Worm (Caenorhabditis elegans) whole organism, young adult: Measurements from ENCODE around the gene arx-6.

Experiments
- B0336.3 ChIP-seq: fragments of 200-800 bp; sonication (Bioruptor generic); IDR thresholded peaks from 2 replicates; pipeline ENCODE4 v1.3.6; 2022; ENCODE audit warnings: missing genetic modification characterization, missing compliant biosample characterization
- F57A8.1 ChIP-seq: fragments of 200-800 bp; sonication (Bioruptor generic); optimal IDR thresholded peaks from 2 replicates; lab custom pipeline; 2018; ENCODE audit warnings: mild to moderate bottlenecking, missing genetic modification characterization, moderate library complexity, missing compliant biosample characterization
- K12H6.12 ChIP-seq: fragments of 200-800 bp; sonication (Bioruptor generic); optimal IDR thresholded peaks from 2 replicates; lab custom pipeline; 2018; ENCODE audit warnings: mild to moderate bottlenecking, missing genetic modification characterization, missing compliant biosample characterization
- T07F8.4 ChIP-seq: sonication (generic microtip); optimal IDR thresholded peaks from 2 replicates; lab custom pipeline; 2016; ENCODE audit warnings: mild to moderate bottlenecking, missing genetic modification characterization, moderate library complexity, missing compliant biosample characterization
- Y67H2A.10 ChIP-seq: fragments of 200-800 bp; sonication (Bioruptor generic); conservative IDR thresholded peaks from 2 replicates; pipeline ENCODE4 v1.3.6; 2022; ENCODE audit warnings: missing genetic modification reagents, missing genetic modification characterization, missing compliant biosample characterization
- attf-3 ChIP-seq: fragments of 200-800 bp; sonication (Bioruptor generic); conservative IDR thresholded peaks from 2 replicates; pipeline ENCODE4 v1.3.6; 2022; ENCODE audit warnings: missing genetic modification reagents, missing genetic modification characterization, missing compliant biosample characterization
- bed-2 ChIP-seq: fragments of 200-800 bp; sonication (Bioruptor generic); IDR thresholded peaks from 2 replicates; pipeline ENCODE4 v1.3.6; 2022; ENCODE audit warnings: missing genetic modification reagents, missing genetic modification characterization, missing compliant biosample characterization
- cebp-1 ChIP-seq, 2 experiments: fragments of 200-800 bp in 1 of 2; sonication (Bioruptor generic) in 1 of 2; sonication (generic microtip) in 1 of 2; IDR thresholded peaks in 1 of 2; optimal IDR thresholded peaks in 1 of 2; 2 replicates each; pipeline versions ENCODE4 v1.3.6 to Lab custom; 2017 to 2022; ENCODE audit warnings: missing compliant biosample characterization in 2 of 2, missing genetic modification characterization in 2 of 2, mild to moderate bottlenecking in 1 of 2, missing genetic modification reagents in 1 of 2, moderate library complexity in 1 of 2
- ceh-91 ChIP-seq: fragments of 200-800 bp; sonication (Bioruptor generic); IDR thresholded peaks from 2 replicates; pipeline ENCODE4 v1.3.6; 2022; ENCODE audit warnings: missing genetic modification reagents, missing genetic modification characterization, missing compliant biosample characterization
- die-1 ChIP-seq: sonication (generic microtip); optimal IDR thresholded peaks from 2 replicates; lab custom pipeline; 2016; ENCODE audit warnings: missing genotype, mild to moderate bottlenecking, missing genetic modification characterization, missing compliant biosample characterization
- him-1 ChIP-seq: sonication (generic microtip); optimal IDR thresholded peaks from 2 replicates; lab custom pipeline; 2016; ENCODE audit warnings: missing genotype, missing genetic modification reagents, missing genetic modification characterization, missing compliant biosample characterization
- madf-10 ChIP-seq: sonication (generic microtip); optimal IDR thresholded peaks from 2 replicates; lab custom pipeline; 2016; ENCODE audit warnings: mild to moderate bottlenecking, missing genetic modification characterization, missing compliant biosample characterization
- rcor-1 ChIP-seq: fragments of 200-800 bp; sonication (Bioruptor generic); IDR thresholded peaks from 2 replicates; pipeline ENCODE4 v1.3.6; 2022; ENCODE audit warnings: missing genetic modification reagents, missing genetic modification characterization, missing compliant biosample characterization

ce11 chrIII:4887291-4887690 lies 8.8 kb downstream of the arx-6 start, which contains the start of gene clec-6:
- no peak for TF ChIP-seq attf-3 (GFP tag; lab: Robert Waterston, UW)
- no peak for TF ChIP-seq him-1
- TF ChIP-seq K12H6.12 (tag; lab: Kevin White, UChicago), result no peak
- no peak for TF ChIP-seq die-1 (tag; lab: Kevin White, UChicago)
- TF ChIP-seq Y67H2A.10 (GFP tag; lab: Robert Waterston, UW), result no peak
- TF ChIP-seq bed-2, result no peak
- TF ChIP-seq F57A8.1 (GFP tag; lab: Kevin White, UChicago), result no peak
- no peak for TF ChIP-seq B0336.3
- TF ChIP-seq madf-10, result no peak
- no peak for TF ChIP-seq ceh-91 (GFP tag; lab: Robert Waterston, UW)
- TF ChIP-seq cebp-1 (GFP tag; IDR thresholded peaks at IDR 0.05; lab: Robert Waterston, UW), result no peak
- no peak for TF ChIP-seq cebp-1 (tag; optimal IDR thresholded peaks at IDR 0.05; lab: Kevin White, UChicago)
- no peak for TF ChIP-seq rcor-1 (GFP tag; lab: Robert Waterston, UW)
- no peak for TF ChIP-seq T07F8.4 (tag; lab: Kevin White, UChicago)
